Worm (Caenorhabditis elegans) whole organism, L3 larva: ENCODE results near the gene txt-13.

Experiments
- R02D3.7 ChIP-seq: fragments of 150-350 bp; optimal IDR thresholded peaks from 2 replicates; lab custom pipeline; 2014; ENCODE audit warnings: missing biosample characterization, missing genetic modification characterization
- ZK546.5 ChIP-seq: sonication (generic microtip); optimal IDR thresholded peaks from 2 replicates; lab custom pipeline; 2017; ENCODE audit warnings: missing biosample characterization, missing genetic modification characterization
- aly-2 ChIP-seq: fragments of 150-350 bp; optimal IDR thresholded peaks from 2 replicates; lab custom pipeline; 2014; ENCODE audit warnings: missing biosample characterization, missing genetic modification characterization
- ama-1 ChIP-seq: fragments of 150-350 bp; optimal IDR thresholded peaks from 2 replicates; lab custom pipeline; 2018
- ceh-16 ChIP-seq: sonication (generic microtip); optimal IDR thresholded peaks from 2 replicates; lab custom pipeline; 2017; ENCODE audit warnings: missing biosample characterization, missing genetic modification characterization
- ceh-28 ChIP-seq: fragments of 150-350 bp; optimal IDR thresholded peaks from 2 replicates; lab custom pipeline; 2014; ENCODE audit warnings: missing biosample characterization, missing genetic modification reagents, missing genetic modification characterization
- ceh-9 ChIP-seq: sonication (generic microtip); optimal IDR thresholded peaks from 2 replicates; lab custom pipeline; 2018; ENCODE audit warnings: missing biosample characterization, missing genetic modification characterization
- daf-12 ChIP-seq: fragments of 150-350 bp; optimal IDR thresholded peaks from 2 replicates; lab custom pipeline; 2014; ENCODE audit warnings: missing biosample characterization, missing genetic modification reagents, missing genetic modification characterization
- egl-27 ChIP-seq: sonication (generic microtip); optimal IDR thresholded peaks from 4 replicates; lab custom pipeline; 2017; ENCODE audit warnings: missing biosample characterization, missing genetic modification reagents, missing genetic modification characterization
- elt-2 ChIP-seq: sonication (generic microtip); optimal IDR thresholded peaks from 2 replicates; lab custom pipeline; 2016; ENCODE audit warnings: missing genetic modification reagents, mild to moderate bottlenecking, missing genetic modification characterization, missing compliant biosample characterization
- elt-3 ChIP-seq, 3 experiments: fragments of 150-350 bp in 1 of 3; sonication (generic microtip) in 2 of 3; optimal IDR thresholded peaks; 2 replicates in 2 of 3; 4 replicates in 1 of 3; lab custom pipeline; 2014 to 2017; ENCODE audit warnings: missing biosample characterization in 3 of 3, missing genetic modification characterization in 3 of 3
- eor-1 ChIP-seq, 2 experiments: fragments of 150-350 bp; optimal IDR thresholded peaks; 2 replicates each; lab custom pipeline; 2014 to 2018; ENCODE audit warnings: missing biosample characterization in 2 of 2, missing genetic modification characterization in 2 of 2
- fkh-10 ChIP-seq: sonication (generic microtip); optimal IDR thresholded peaks from 2 replicates; lab custom pipeline; 2017; ENCODE audit warnings: missing biosample characterization, missing genetic modification reagents, missing genetic modification characterization
- fkh-2 ChIP-seq: fragments of 150-350 bp; optimal IDR thresholded peaks from 2 replicates; lab custom pipeline; 2014; ENCODE audit warnings: missing biosample characterization, missing genetic modification reagents, missing genetic modification characterization
- hmg-11 ChIP-seq: sonication (generic microtip); optimal IDR thresholded peaks from 2 replicates; lab custom pipeline; 2016; ENCODE audit warnings: missing genetic modification characterization, missing compliant biosample characterization
- jun-1 ChIP-seq: fragments of 150-350 bp; optimal IDR thresholded peaks from 2 replicates; lab custom pipeline; 2014; ENCODE audit warnings: missing biosample characterization, missing genetic modification reagents, missing genetic modification characterization
- lin-15B ChIP-seq: fragments of 150-350 bp; optimal IDR thresholded peaks from 2 replicates; lab custom pipeline; 2014; ENCODE audit warnings: missing biosample characterization, missing genetic modification characterization
- lin-39 ChIP-seq: fragments of 150-350 bp; optimal IDR thresholded peaks from 2 replicates; lab custom pipeline; 2018; ENCODE audit warnings: missing biosample characterization, missing genetic modification reagents, missing genetic modification characterization
- lsy-12 ChIP-seq: sonication (generic microtip); optimal IDR thresholded peaks from 2 replicates; lab custom pipeline; 2016; ENCODE audit warnings: mild to moderate bottlenecking, missing genetic modification characterization, missing compliant biosample characterization
- mdl-1 ChIP-seq: fragments of 150-350 bp; optimal IDR thresholded peaks from 2 replicates; lab custom pipeline; 2014; ENCODE audit warnings: missing biosample characterization, missing genetic modification characterization
- nfya-1 ChIP-seq: sonication (generic microtip); optimal IDR thresholded peaks from 2 replicates; lab custom pipeline; 2017; ENCODE audit warnings: missing genetic modification characterization, mild to moderate bottlenecking, missing compliant biosample characterization, antibody characterized with exemption, moderate library complexity; ENCODE audit not compliant: insufficient read depth
- nhr-11 ChIP-seq: fragments of 150-350 bp; optimal IDR thresholded peaks from 2 replicates; lab custom pipeline; 2014; ENCODE audit warnings: missing biosample characterization, missing genetic modification characterization
- nhr-12 ChIP-seq: fragments of 150-350 bp; optimal IDR thresholded peaks from 2 replicates; lab custom pipeline; 2014; ENCODE audit warnings: missing biosample characterization, missing genetic modification characterization
- nhr-23 ChIP-seq: fragments of 150-350 bp; optimal IDR thresholded peaks from 2 replicates; lab custom pipeline; 2014; ENCODE audit warnings: missing biosample characterization, missing genetic modification reagents, missing genetic modification characterization
- nhr-237 ChIP-seq: fragments of 150-350 bp; optimal IDR thresholded peaks from 2 replicates; lab custom pipeline; 2014; ENCODE audit warnings: missing biosample characterization, missing genetic modification characterization
- nhr-25 ChIP-seq: sonication (generic microtip); optimal IDR thresholded peaks from 2 replicates; lab custom pipeline; 2017; ENCODE audit warnings: missing biosample characterization, missing genetic modification characterization
- nhr-28 ChIP-seq: fragments of 150-350 bp; optimal IDR thresholded peaks from 2 replicates; lab custom pipeline; 2014; ENCODE audit warnings: missing biosample characterization, missing genetic modification characterization
- nhr-43 ChIP-seq: sonication (generic microtip); optimal IDR thresholded peaks from 2 replicates; lab custom pipeline; 2016; ENCODE audit warnings: mild to moderate bottlenecking, missing genetic modification characterization, missing compliant biosample characterization; ENCODE audit not compliant: poor library complexity, severe bottlenecking
- nhr-67 ChIP-seq: fragments of 150-350 bp; optimal IDR thresholded peaks from 2 replicates; lab custom pipeline; 2014; ENCODE audit warnings: missing biosample characterization, missing genetic modification characterization
- nhr-76 ChIP-seq: fragments of 150-350 bp; sonication (generic microtip); optimal IDR thresholded peaks from 5 replicates; lab custom pipeline; 2014; ENCODE audit warnings: missing biosample characterization, missing genetic modification characterization
- nhr-77 ChIP-seq: fragments of 150-350 bp; optimal IDR thresholded peaks from 2 replicates; lab custom pipeline; 2014; ENCODE audit warnings: missing biosample characterization, missing genetic modification characterization
- pqm-1 ChIP-seq: fragments of 150-350 bp; optimal IDR thresholded peaks from 2 replicates; lab custom pipeline; 2017; ENCODE audit warnings: missing biosample characterization, missing genetic modification characterization, inconsistent platforms
- sea-2 ChIP-seq: fragments of 150-350 bp; sonication (generic microtip); optimal IDR thresholded peaks from 4 replicates; lab custom pipeline; 2014; ENCODE audit warnings: missing biosample characterization, missing genetic modification reagents, missing genetic modification characterization
- snpc-4 ChIP-seq: fragments of 150-350 bp; optimal IDR thresholded peaks from 2 replicates; lab custom pipeline; 2014; ENCODE audit warnings: missing biosample characterization, missing genetic modification characterization
- unc-39 ChIP-seq: sonication (generic microtip); optimal IDR thresholded peaks from 4 replicates; lab custom pipeline; 2017; ENCODE audit warnings: missing biosample characterization, missing genetic modification characterization
- unc-62 ChIP-seq: fragments of 150-350 bp; sonication (generic microtip); optimal IDR thresholded peaks from 4 replicates; lab custom pipeline; 2014; ENCODE audit warnings: missing biosample characterization, missing genetic modification reagents, missing genetic modification characterization
- zag-1 ChIP-seq: fragments of 150-350 bp; optimal IDR thresholded peaks from 2 replicates; lab custom pipeline; 2014; ENCODE audit warnings: missing biosample characterization, missing genetic modification characterization
- ztf-11 ChIP-seq: fragments of 150-350 bp; optimal IDR thresholded peaks from 2 replicates; lab custom pipeline; 2014; ENCODE audit warnings: missing biosample characterization, missing genetic modification characterization
- ztf-4 ChIP-seq: fragments of 150-350 bp; optimal IDR thresholded peaks from 2 replicates; lab custom pipeline; 2014; ENCODE audit warnings: missing biosample characterization, missing genetic modification characterization

Gene txt-13

DNA sequence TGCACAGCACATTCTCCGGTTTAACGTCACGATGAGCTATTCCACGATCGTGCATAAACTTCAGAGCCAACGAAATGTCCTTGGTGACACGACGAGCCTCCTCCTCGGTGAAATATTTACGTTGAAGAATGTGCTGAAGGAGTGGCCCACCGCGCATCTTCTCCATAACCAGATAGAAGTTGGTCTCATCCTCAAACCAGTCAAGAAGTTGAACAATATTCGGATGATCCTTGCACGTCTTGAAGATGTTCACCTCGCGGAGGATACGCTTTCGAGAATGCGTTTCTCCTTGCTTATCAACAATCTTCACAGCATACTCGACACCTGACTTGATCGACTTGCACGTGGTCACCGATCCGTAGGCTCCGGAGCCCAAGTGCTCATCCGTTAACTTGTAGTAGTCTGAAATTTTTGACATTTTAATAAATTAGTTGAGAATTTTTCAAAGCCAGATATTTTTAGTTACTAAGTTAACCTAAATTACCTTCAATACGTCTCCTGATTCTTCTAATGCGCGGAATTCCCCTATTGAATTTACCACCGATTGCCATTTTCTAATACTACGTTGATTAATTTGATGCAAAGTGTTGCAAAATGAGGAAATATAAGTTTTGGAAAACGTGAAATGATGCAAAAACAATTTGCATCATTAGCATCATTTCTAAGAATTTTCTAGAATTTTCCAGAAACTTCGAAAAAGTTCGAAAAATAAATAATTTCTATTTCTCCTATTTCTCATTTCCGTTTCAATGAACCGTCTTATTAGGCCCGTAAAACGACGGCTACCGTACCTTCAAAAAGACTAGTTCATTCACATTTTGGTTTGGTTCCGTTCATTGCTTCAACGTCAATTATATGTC, 24.2 kb upstream of the txt-13 start (continued):
- TF ChIP-seq nhr-23 (tag; lab: Kevin White, UChicago): no peak
- TF ChIP-seq nhr-67 (tag; lab: Kevin White, UChicago): no peak

DNA sequence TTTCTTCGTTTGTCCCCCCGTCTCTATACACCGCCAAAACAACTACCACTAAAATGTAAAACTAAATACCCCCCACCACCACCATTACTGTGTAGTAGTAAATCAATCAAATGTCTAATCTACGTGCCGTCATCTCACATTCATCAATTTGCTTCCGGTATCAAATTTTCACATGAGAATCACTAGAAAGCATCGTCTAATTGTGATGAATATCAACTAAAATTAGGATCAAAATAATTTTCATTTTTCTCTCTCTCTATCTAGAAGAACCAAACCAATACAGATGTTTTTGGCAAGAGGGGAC, 23.7 kb upstream of the txt-13 start:
- TF ChIP-seq unc-39 (tag; lab: Kevin White, UChicago) (no peak), ZK546.5 (tag; lab: Kevin White, UChicago) (no peak), elt-2 (tag; lab: Kevin White, UChicago) (no peak), ceh-16 (tag; lab: Kevin White, UChicago) (no peak), lsy-12 (no peak), nhr-67 (tag; lab: Kevin White, UChicago) (no peak), nfya-1 (peak; percentile 5), ceh-28 (no peak), zag-1 (tag; lab: Kevin White, UChicago) (no peak), sea-2 (GFP tag; lab: Kevin White, UChicago) (no peak), nhr-77 (no peak), nhr-12 (tag; lab: Kevin White, UChicago) (no peak), nhr-28 (tag; lab: Kevin White, UChicago) (no peak), fkh-10 (GFP tag; lab: Kevin White, UChicago) (no peak), nhr-11 (peak; percentile 3), ztf-11 (no peak), snpc-4 (no peak), ceh-9 (no peak), fkh-2 (tag; lab: Kevin White, UChicago) (no peak), lin-39 (tag; lab: Kevin White, UChicago) (peak; percentile 14), egl-27 (no peak), nhr-25 (tag; lab: Kevin White, UChicago) (peak; percentile 24), ama-1 (no peak), pqm-1 (no peak), jun-1 (tag; lab: Kevin White, UChicago) (no peak), ztf-4 (peak; percentile 36)

DNA sequence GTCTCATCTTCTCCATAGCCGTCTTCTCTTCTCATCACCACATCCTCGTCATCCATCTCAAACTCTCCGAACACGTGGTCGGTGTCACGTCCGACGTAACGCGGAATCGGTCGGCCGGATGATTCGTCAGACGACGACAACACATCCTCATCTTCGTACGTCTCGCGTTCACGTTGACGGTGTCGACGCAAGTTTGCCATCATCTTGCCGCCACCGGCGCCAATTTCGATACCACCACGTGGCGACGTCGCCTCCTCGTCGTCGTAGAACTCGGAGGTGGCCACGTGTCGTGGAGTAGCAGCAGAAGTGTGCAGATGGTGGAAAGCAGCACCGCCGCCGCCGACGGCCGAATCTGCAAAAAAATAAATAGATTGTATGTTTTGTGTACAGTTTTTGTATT, 23.1 kb upstream of the txt-13 start:
- no peak for TF ChIP-seq nhr-28 (tag; lab: Kevin White, UChicago)
- TF ChIP-seq nhr-25 (tag; lab: Kevin White, UChicago): peak; percentile 4
- TF ChIP-seq nhr-77: no peak
- TF ChIP-seq lin-39 (tag; lab: Kevin White, UChicago): peak; percentile 3

DNA sequence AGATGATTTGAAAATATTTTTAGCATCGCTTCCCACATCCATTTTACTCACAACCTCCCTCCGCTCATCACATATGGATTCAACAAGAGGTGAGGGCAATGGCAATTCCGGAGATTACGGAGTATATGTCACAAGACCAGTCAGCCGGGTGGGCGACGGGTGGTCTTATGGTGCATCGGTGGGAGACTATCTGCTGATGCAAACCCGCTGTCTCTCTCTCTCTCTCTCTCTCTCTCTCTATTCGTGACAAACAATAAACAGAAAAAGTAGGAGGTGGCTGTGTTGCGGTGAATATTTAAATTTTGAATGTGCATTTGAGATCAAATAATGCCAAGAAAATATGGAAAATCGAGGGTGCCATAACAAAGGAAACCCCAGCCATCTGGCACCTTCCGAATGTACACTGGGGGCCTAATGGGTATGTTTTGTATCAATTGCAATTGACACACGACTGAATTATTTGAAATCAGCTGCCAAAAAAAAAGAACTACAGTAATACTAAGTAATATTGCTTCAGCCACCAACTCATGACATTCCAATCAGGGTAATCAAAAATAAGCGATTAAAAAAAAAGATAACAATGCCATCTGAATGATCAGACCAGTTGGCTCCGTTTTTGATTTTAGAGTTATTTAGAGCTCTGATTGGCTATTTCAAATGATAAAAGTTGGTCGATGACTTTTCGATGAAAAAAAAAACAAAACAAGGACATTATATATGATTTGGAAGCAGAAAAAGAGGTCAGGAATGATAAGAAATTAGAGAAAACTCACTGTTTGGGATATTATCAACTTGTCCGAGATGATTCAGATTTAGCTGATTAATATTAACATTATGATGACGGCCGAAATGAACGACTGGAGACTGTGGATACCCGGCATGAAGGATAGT, 22.4 kb upstream of the txt-13 start:
- TF ChIP-seq jun-1 (tag; lab: Kevin White, UChicago) (peak; percentile 61), pqm-1 (peak; percentile 51), R02D3.7 (tag; lab: Kevin White, UChicago) (no peak), nfya-1 (peak; percentile 53), ama-1 (peak; percentile 85), nhr-11 (no peak), nhr-43 (tag; lab: Kevin White, UChicago) (no peak), ztf-4 (no peak), mdl-1 (no peak), nhr-25 (tag; lab: Kevin White, UChicago) (peak; percentile 31), elt-2 (tag; lab: Kevin White, UChicago) (peak; percentile 25)

DNA sequence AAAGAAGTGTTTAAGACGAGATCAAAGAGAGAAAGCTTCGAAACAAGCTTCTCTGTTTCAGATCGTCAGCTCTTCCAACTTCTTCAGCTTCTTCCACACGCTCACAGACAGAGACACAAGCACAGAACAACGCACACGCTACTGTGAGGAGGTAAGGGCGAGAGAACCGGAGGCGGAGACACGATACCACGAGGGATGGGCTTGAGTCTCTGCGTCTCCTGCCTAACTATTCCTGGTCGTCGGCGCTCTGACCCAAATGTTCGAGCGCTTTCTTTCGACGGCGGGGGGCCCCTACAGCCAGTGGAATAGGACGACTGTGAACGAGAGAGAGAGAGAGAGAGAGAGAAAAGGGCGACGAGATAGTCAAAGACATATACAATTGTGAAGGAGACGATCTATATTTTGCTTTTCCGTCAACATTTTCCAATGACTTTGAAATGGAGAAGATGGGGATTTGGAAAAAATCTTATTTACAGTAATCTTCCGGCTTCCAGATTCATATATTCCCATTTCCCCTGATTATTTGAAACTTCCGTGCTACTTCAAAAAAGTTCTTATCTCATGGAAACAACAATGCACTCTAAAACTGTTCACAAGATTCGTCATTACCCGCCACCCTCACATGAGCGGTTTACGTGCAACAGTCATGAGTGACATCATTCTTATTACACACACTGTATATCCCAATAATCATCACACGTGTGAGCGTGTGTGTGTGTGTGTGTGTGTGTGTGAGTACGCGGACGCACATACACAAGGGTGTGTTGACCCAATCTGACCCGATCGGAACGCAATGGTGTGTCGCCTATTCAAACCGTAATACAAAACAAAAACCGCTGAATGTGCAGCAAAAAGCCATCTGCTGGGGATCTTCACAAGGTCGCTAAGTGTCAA, 21.4 kb upstream of the txt-13 start:
- TF ChIP-seq nhr-237 (tag; lab: Kevin White, UChicago): no peak
- no peak for TF ChIP-seq nhr-12 (tag; lab: Kevin White, UChicago)
- no peak for TF ChIP-seq ceh-9
- peak; percentile 64 for TF ChIP-seq egl-27
- peak; percentile 34 for TF ChIP-seq sea-2 (GFP tag; lab: Kevin White, UChicago)
- no peak for TF ChIP-seq unc-39 (tag; lab: Kevin White, UChicago)
- TF ChIP-seq ceh-28: peak; percentile 68
- TF ChIP-seq eor-1 (tag; optimal IDR thresholded peaks at IDR 0.05; lab: Kevin White, UChicago): no peak
- TF ChIP-seq daf-12: no peak
- peak; percentile 78 for TF ChIP-seq hmg-11 (tag; lab: Kevin White, UChicago)
- no peak for TF ChIP-seq nhr-28 (tag; lab: Kevin White, UChicago)
- peak; percentile 63 for TF ChIP-seq pqm-1
- peak; percentile 61 for TF ChIP-seq unc-62 (GFP tag; lab: Kevin White, UChicago)
- TF ChIP-seq elt-3 (tag; optimal IDR thresholded peaks at IDR 0.05; lab: Kevin White, UChicago): no peak
- no peak for TF ChIP-seq fkh-2 (tag; lab: Kevin White, UChicago)
- peak; percentile 62 for TF ChIP-seq elt-2 (tag; lab: Kevin White, UChicago)
- peak; percentile 88 for TF ChIP-seq lin-39 (tag; lab: Kevin White, UChicago)
- no peak for TF ChIP-seq ceh-16 (tag; lab: Kevin White, UChicago)
- TF ChIP-seq lin-15B (tag; lab: Kevin White, UChicago): peak; percentile 63
- no peak for TF ChIP-seq nhr-76
- TF ChIP-seq aly-2 (tag; lab: Kevin White, UChicago): no peak
- no peak for TF ChIP-seq zag-1 (tag; lab: Kevin White, UChicago)
